Worm (Caenorhabditis elegans) whole organism, midembryonic: ENCODE measurements around the gene C44C10.12.

Experiments
- T22C8.4 ChIP-seq: fragments of 200-800 bp; sonication (Bioruptor generic); IDR thresholded peaks from 2 replicates; pipeline ENCODE4 v1.3.6; 2022; ENCODE audit warnings: missing genetic modification characterization, missing compliant biosample characterization
- cog-1 ChIP-seq: sonication (generic microtip); optimal IDR thresholded peaks from 2 replicates; lab custom pipeline; 2016; ENCODE audit warnings: missing genetic modification characterization, missing compliant biosample characterization
- flt-1 ChIP-seq: fragments of 200-800 bp; sonication (Bioruptor generic); IDR thresholded peaks from 2 replicates; pipeline ENCODE4 v1.3.6; 2022; ENCODE audit warnings: missing genetic modification characterization, missing compliant biosample characterization
- med-1 ChIP-seq: sonication (generic microtip); optimal IDR thresholded peaks from 2 replicates; lab custom pipeline; 2017; ENCODE audit warnings: missing genetic modification characterization, mild to moderate bottlenecking, missing compliant biosample characterization, antibody characterized with exemption, missing genetic modification reagents; ENCODE audit not compliant: insufficient read depth
- tab-1 ChIP-seq: fragments of 200-800 bp; sonication (Bioruptor generic); IDR thresholded peaks from 2 replicates; pipeline ENCODE4 v1.3.6; 2022; ENCODE audit warnings: missing genetic modification characterization, missing compliant biosample characterization
- ztf-23 ChIP-seq: fragments of 200-800 bp; sonication (Bioruptor generic); IDR thresholded peaks from 2 replicates; pipeline ENCODE4 v1.3.6; 2022; ENCODE audit warnings: missing genetic modification reagents, missing genetic modification characterization, missing compliant biosample characterization

- TF ChIP-seq flt-1 (no peak), cog-1 (tag; lab: Kevin White, UChicago) (no peak), ztf-23 (no peak), tab-1 (GFP tag; lab: Robert Waterston, UW) (no peak), med-1 (GFP tag; lab: Kevin White, UChicago) (no peak), T22C8.4 (GFP tag; lab: Robert Waterston, UW) (no peak)
These were observed 22.0 kb downstream of the C44C10.12 start for ce11 chrX:11718751-11719150.
